Fruit fly (Drosophila melanogaster): ENCODE results near the gene Es2.

Gene Es2

dm6 chrX:8490976-8491345 is 29.7 kb downstream of the Es2 start:
- TF ChIP-seq dmrt93B (GFP tag; optimal IDR thresholded peaks at IDR 0.05) (peak; percentile 29), sage (GFP tag; optimal IDR thresholded peaks at IDR 0.05) (no peak), Sp1 (GFP tag; optimal IDR thresholded peaks at IDR 0.05) (peak; percentile 39), rgr (GFP tag; optimal IDR thresholded peaks at IDR 0.05) (peak; percentile 16), foxo (GFP tag; optimal IDR thresholded peaks at IDR 0.05) (peak in 1 of 2 experiments; percentile 16), lola (GFP tag; optimal IDR thresholded peaks at IDR 0.05) (no peak), HLH106 (tag; optimal IDR thresholded peaks at IDR 0.05) (peak; percentile 65), woc (GFP tag; optimal IDR thresholded peaks at IDR 0.05) (peak; percentile 40), fru (GFP tag; optimal IDR thresholded peaks at IDR 0.05) (peak; percentile 39), GATAd (GFP tag; optimal IDR thresholded peaks at IDR 0.05) (no peak), h (GFP tag; optimal IDR thresholded peaks at IDR 0.05) (peak; percentile 17), ey (GFP tag; optimal IDR thresholded peaks at IDR 0.05) (peak; percentile 25)

- no peak for TF ChIP-seq tai (GFP tag; optimal IDR thresholded peaks at IDR 0.05)
- TF ChIP-seq rgr (GFP tag; optimal IDR thresholded peaks at IDR 0.05): no peak
- TF ChIP-seq Hr83 (GFP tag; optimal IDR thresholded peaks at IDR 0.05; ENCODE audit: poor library complexity, severe bottlenecking): peak; percentile 57
- peak; percentile 47 for TF ChIP-seq psq (GFP tag; optimal IDR thresholded peaks at IDR 0.05)
- peak; percentile 2 for TF ChIP-seq br (GFP tag; optimal IDR thresholded peaks at IDR 0.05)
- TF ChIP-seq HLH106 (tag; optimal IDR thresholded peaks at IDR 0.05): peak; percentile 53
- peak in 1 of 2 experiments; percentile 61 for TF ChIP-seq foxo (GFP tag; optimal IDR thresholded peaks at IDR 0.05)
- peak; percentile 24 for TF ChIP-seq ey (GFP tag; optimal IDR thresholded peaks at IDR 0.05)
- TF ChIP-seq fru (GFP tag; optimal IDR thresholded peaks at IDR 0.05): peak; percentile 27
- peak; percentile 8 for TF ChIP-seq OdsH (GFP tag; optimal IDR thresholded peaks at IDR 0.05)
- TF ChIP-seq Jra (GFP tag; optimal IDR thresholded peaks at IDR 0.05): peak; percentile 4
- no peak for TF ChIP-seq dsf (GFP tag; optimal IDR thresholded peaks at IDR 0.05; ENCODE audit: borderline replicate concordance)
- TF ChIP-seq dl (GFP tag; optimal IDR thresholded peaks at IDR 0.05; ENCODE audit: insufficient read depth in 1 of 2, partially characterized antibody in 2 of 2): no peak
- TF ChIP-seq woc (GFP tag; optimal IDR thresholded peaks at IDR 0.05): peak; percentile 23
- TF ChIP-seq Sp1 (GFP tag; optimal IDR thresholded peaks at IDR 0.05): peak; percentile 29
- TF ChIP-seq Abd-B (GFP tag; optimal IDR thresholded peaks at IDR 0.05): no peak
- peak; percentile 89 for TF ChIP-seq Vsx2 (GFP tag; optimal IDR thresholded peaks at IDR 0.05; ENCODE audit: partially characterized antibody)
- TF ChIP-seq CG9705 (GFP tag; optimal IDR thresholded peaks at IDR 0.05): no peak
- no peak for TF ChIP-seq N (GFP tag; optimal IDR thresholded peaks at IDR 0.05)
- TF ChIP-seq Hnf4 (GFP tag; optimal IDR thresholded peaks at IDR 0.05): peak; percentile 9
- no peak for TF ChIP-seq jim (GFP tag; optimal IDR thresholded peaks at IDR 0.05)
- peak; percentile 19 for TF ChIP-seq h (GFP tag; optimal IDR thresholded peaks at IDR 0.05)
These were observed 30.3 kb downstream of the Es2 start for dm6 chrX:8491452-8492046.

dm6 chrX:8492849-8493248 is 31.6 kb downstream of the Es2 start:
- peak; percentile 17 for TF ChIP-seq Hnf4 (GFP tag; optimal IDR thresholded peaks at IDR 0.05)
- TF ChIP-seq Hr78 (GFP tag; optimal IDR thresholded peaks at IDR 0.05): no peak
- peak; percentile 68 for TF ChIP-seq HLH106 (tag; optimal IDR thresholded peaks at IDR 0.05)
- no peak for TF ChIP-seq dsf (GFP tag; optimal IDR thresholded peaks at IDR 0.05; ENCODE audit: borderline replicate concordance)
- TF ChIP-seq Abd-B (GFP tag; optimal IDR thresholded peaks at IDR 0.05): no peak
- peak; percentile 24 for TF ChIP-seq psq (GFP tag; optimal IDR thresholded peaks at IDR 0.05)
- TF ChIP-seq rgr (GFP tag; optimal IDR thresholded peaks at IDR 0.05): peak; percentile 56
- TF ChIP-seq Dfd (GFP tag; optimal IDR thresholded peaks at IDR 0.05): no peak
- TF ChIP-seq brk (GFP tag; optimal IDR thresholded peaks at IDR 0.05): no peak
- peak; percentile 19 for TF ChIP-seq ey (GFP tag; optimal IDR thresholded peaks at IDR 0.05)
- TF ChIP-seq dmrt93B (GFP tag; optimal IDR thresholded peaks at IDR 0.05): peak; percentile 45
- peak; percentile 34 for TF ChIP-seq sage (GFP tag; optimal IDR thresholded peaks at IDR 0.05)
- TF ChIP-seq Myc (optimal IDR thresholded peaks at IDR 0.05): no peak
- TF ChIP-seq Dif (GFP tag; optimal IDR thresholded peaks at IDR 0.05; ENCODE audit: partially characterized antibody): no peak
- TF ChIP-seq woc (GFP tag; optimal IDR thresholded peaks at IDR 0.05): no peak
- TF ChIP-seq foxo (GFP tag; optimal IDR thresholded peaks at IDR 0.05): peak in 1 of 2 experiments; percentile 68
- peak; percentile 26 for TF ChIP-seq fru (GFP tag; optimal IDR thresholded peaks at IDR 0.05)
- no peak for TF ChIP-seq tai (GFP tag; optimal IDR thresholded peaks at IDR 0.05)
- TF ChIP-seq Sp1 (GFP tag; optimal IDR thresholded peaks at IDR 0.05): peak; percentile 49
- TF ChIP-seq OdsH (GFP tag; optimal IDR thresholded peaks at IDR 0.05): no peak
- TF ChIP-seq CG32264 (GFP tag; optimal IDR thresholded peaks at IDR 0.05): no peak
- TF ChIP-seq Rel (GFP tag; optimal IDR thresholded peaks at IDR 0.05): no peak
- no peak for TF ChIP-seq Rel (tag; optimal IDR thresholded peaks at IDR 0.05)
- TF ChIP-seq Hr83 (GFP tag; optimal IDR thresholded peaks at IDR 0.05; ENCODE audit: poor library complexity, severe bottlenecking): no peak
- peak; percentile 48 for TF ChIP-seq h (GFP tag; optimal IDR thresholded peaks at IDR 0.05)
- peak; percentile 34 for TF ChIP-seq sv (GFP tag; optimal IDR thresholded peaks at IDR 0.05)
